Fruit fly (Drosophila melanogaster) whole organism, embryonic: ENCODE data around the gene CG32647.

Experiments
- CG11093 ChIP-seq: fragments of 200-800 bp; sonication (Bioruptor generic); IDR thresholded peaks from 3 replicates; pipeline ENCODE4 v1.3.6; 2022; ENCODE audit warnings: missing biosample characterization, missing genetic modification characterization
- CG11247 ChIP-seq: fragments of 200-800 bp; sonication (Bioruptor generic); IDR thresholded peaks from 2 replicates; pipeline ENCODE4 v1.3.6; 2022; ENCODE audit warnings: missing biosample characterization, missing genetic modification characterization
- CG14667 ChIP-seq: fragments of 200-800 bp; sonication (Bioruptor generic); IDR thresholded peaks from 2 replicates; pipeline ENCODE4 v1.3.6; 2022; ENCODE audit warnings: missing biosample characterization, missing genetic modification characterization
- CG1529 ChIP-seq: fragments of 200-800 bp; sonication (Bioruptor generic); optimal IDR thresholded peaks from 3 replicates; lab custom pipeline; 2018; ENCODE audit warnings: missing biosample characterization, missing genetic modification characterization
- CG17328 ChIP-seq: fragments of 200-800 bp; sonication (Bioruptor generic); IDR thresholded peaks from 2 replicates; pipeline ENCODE4 v1.3.6; 2022; ENCODE audit warnings: missing biosample characterization, missing genetic modification characterization
- CG17802 ChIP-seq: fragments of 200-800 bp; sonication (Bioruptor generic); optimal IDR thresholded peaks from 2 replicates; lab custom pipeline; 2018; ENCODE audit warnings: missing biosample characterization, mild to moderate bottlenecking, missing genetic modification characterization, moderate library complexity
- CG18764 ChIP-seq: fragments of 200-800 bp; sonication (Bioruptor generic); optimal IDR thresholded peaks from 3 replicates; lab custom pipeline; 2016; ENCODE audit warnings: missing biosample characterization, missing genetic modification characterization
- CG2199 ChIP-seq: fragments of 200-800 bp; sonication (Bioruptor generic); IDR thresholded peaks from 3 replicates; pipeline ENCODE4 v1.3.6; 2022; ENCODE audit warnings: missing biosample characterization, missing genetic modification characterization
- CG2712 ChIP-seq: fragments of 200-800 bp; optimal IDR thresholded peaks from 3 replicates; lab custom pipeline; 2019; ENCODE audit warnings: missing biosample characterization, mild to moderate bottlenecking, missing genetic modification characterization, moderate library complexity
- CG4404 ChIP-seq: fragments of 200-800 bp; sonication (Bioruptor generic); IDR thresholded peaks from 2 replicates; pipeline ENCODE4 v1.3.6; 2022; ENCODE audit warnings: missing biosample characterization, missing genetic modification characterization
- CG4617 ChIP-seq: fragments of 200-800 bp; sonication (Bioruptor generic); optimal IDR thresholded peaks from 3 replicates; lab custom pipeline; 2016; ENCODE audit warnings: missing biosample characterization, missing genetic modification characterization, borderline replicate concordance
- CG5953 ChIP-seq: fragments of 200-800 bp; sonication (Bioruptor generic); IDR thresholded peaks from 2 replicates; pipeline ENCODE4 v1.3.6; 2022; ENCODE audit warnings: missing biosample characterization, missing genetic modification characterization
- CG7357 ChIP-seq: fragments of 200-800 bp; sonication (Bioruptor generic); IDR thresholded peaks from 3 replicates; pipeline ENCODE4 v1.3.6; 2022; ENCODE audit warnings: missing biosample characterization, missing genetic modification characterization
- CG7372 ChIP-seq: fragments of 200-800 bp; sonication (Bioruptor generic); IDR thresholded peaks from 2 replicates; pipeline ENCODE4 v1.3.6; 2022; ENCODE audit warnings: missing biosample characterization, missing genetic modification characterization
- CG9609 ChIP-seq: fragments of 200-800 bp; sonication (Bioruptor generic); optimal IDR thresholded peaks from 3 replicates; lab custom pipeline; 2016; ENCODE audit warnings: missing biosample characterization, missing genetic modification characterization
- CG9817 ChIP-seq: fragments of 200-800 bp; sonication (Bioruptor generic); optimal IDR thresholded peaks from 2 replicates; lab custom pipeline; 2018; ENCODE audit warnings: missing biosample characterization, mild to moderate bottlenecking, missing genetic modification characterization, moderate library complexity
- Chrac-16 ChIP-seq: fragments of 200-800 bp; sonication (Bioruptor generic); optimal IDR thresholded peaks from 3 replicates; lab custom pipeline; 2016; ENCODE audit warnings: missing biosample characterization, missing genetic modification characterization
- Dip2 ChIP-seq: fragments of 200-800 bp; sonication (Bioruptor generic); IDR thresholded peaks from 2 replicates; pipeline ENCODE4 v1.3.6; 2022; ENCODE audit warnings: missing biosample characterization, missing genetic modification characterization
- Ets97D ChIP-seq: fragments of 200-800 bp; sonication (Bioruptor generic); optimal IDR thresholded peaks from 3 replicates; lab custom pipeline; 2016; ENCODE audit warnings: missing biosample characterization, missing genetic modification characterization
- Gug ChIP-seq: fragments of 200-800 bp; sonication (Bioruptor generic); IDR thresholded peaks from 4 replicates; pipeline ENCODE4 v1.3.6; 2022; ENCODE audit warnings: missing biosample characterization, missing genetic modification characterization
- H15 ChIP-seq: fragments of 200-800 bp; sonication (Bioruptor generic); IDR thresholded peaks from 3 replicates; pipeline ENCODE4 v1.3.6; 2022; ENCODE audit warnings: missing biosample characterization, missing genetic modification characterization
- MTF-1 ChIP-seq: fragments of 200-800 bp; sonication (Bioruptor generic); optimal IDR thresholded peaks from 2 replicates; lab custom pipeline; 2018; ENCODE audit warnings: missing biosample characterization, mild to moderate bottlenecking, missing genetic modification characterization, borderline replicate concordance
- Optix ChIP-seq: fragments of 200-800 bp; sonication (Bioruptor generic); IDR thresholded peaks from 3 replicates; pipeline ENCODE4 v1.3.6; 2022; ENCODE audit warnings: missing biosample characterization, missing genetic modification characterization
- Sox100B ChIP-seq: fragments of 200-800 bp; sonication (Bioruptor generic); optimal IDR thresholded peaks from 3 replicates; lab custom pipeline; 2018; ENCODE audit warnings: missing biosample characterization, mild to moderate bottlenecking, missing genetic modification characterization
- TFAM ChIP-seq: fragments of 200-800 bp; sonication (Bioruptor generic); optimal IDR thresholded peaks from 2 replicates; lab custom pipeline; 2017; ENCODE audit warnings: missing biosample characterization, missing genetic modification characterization, inconsistent platforms
- Vsx1 ChIP-seq: fragments of 200-800 bp; sonication (Bioruptor generic); optimal IDR thresholded peaks from 2 replicates; lab custom pipeline; 2017; ENCODE audit warnings: missing biosample characterization, mild to moderate bottlenecking, missing genetic modification characterization, missing genetic modification reagents
- abd-A ChIP-seq: fragments of 200-800 bp; sonication (Bioruptor generic); optimal IDR thresholded peaks from 3 replicates; lab custom pipeline; 2019; ENCODE audit warnings: missing biosample characterization, mild to moderate bottlenecking, missing genetic modification characterization, moderate library complexity
- ap ChIP-seq: fragments of 200-800 bp; sonication (Bioruptor generic); IDR thresholded peaks from 2 replicates; pipeline ENCODE4 v1.3.6; 2022; ENCODE audit warnings: missing biosample characterization, missing genetic modification characterization
- ara ChIP-seq: fragments of 200-800 bp; sonication (Bioruptor generic); IDR thresholded peaks from 2 replicates; pipeline ENCODE4 v1.3.6; 2022; ENCODE audit warnings: missing biosample characterization, missing genetic modification characterization
- az2 ChIP-seq: fragments of 200-800 bp; sonication (Bioruptor generic); optimal IDR thresholded peaks from 3 replicates; lab custom pipeline; 2016; ENCODE audit warnings: missing biosample characterization, missing genetic modification characterization
- bab2 ChIP-seq: fragments of 200-800 bp; sonication (Bioruptor generic); optimal IDR thresholded peaks from 2 replicates; lab custom pipeline; 2016; ENCODE audit warnings: missing biosample characterization, missing genetic modification characterization
- bowl ChIP-seq: fragments of 200-800 bp; sonication (Bioruptor generic); IDR thresholded peaks from 2 replicates; pipeline ENCODE4 v1.3.6; 2022; ENCODE audit warnings: missing biosample characterization, missing genetic modification characterization
- chinmo ChIP-seq: fragments of 200-800 bp; sonication (Bioruptor generic); IDR thresholded peaks from 4 replicates; pipeline ENCODE4 v1.3.6; 2022; ENCODE audit warnings: missing biosample characterization, missing genetic modification characterization; ENCODE audit not compliant: partially characterized antibody
- corto ChIP-seq: fragments of 200-800 bp; sonication (Bioruptor generic); optimal IDR thresholded peaks from 2 replicates; lab custom pipeline; 2016; ENCODE audit warnings: missing biosample characterization, mild to moderate bottlenecking, missing genetic modification characterization, moderate library complexity
- crc ChIP-seq: fragments of 200-800 bp; sonication (Bioruptor generic); optimal IDR thresholded peaks from 2 replicates; lab custom pipeline; 2016; ENCODE audit warnings: missing biosample characterization, missing genetic modification characterization
- dati ChIP-seq: fragments of 200-800 bp; sonication (Bioruptor generic); IDR thresholded peaks from 2 replicates; pipeline ENCODE4 v1.3.6; 2022; ENCODE audit warnings: missing biosample characterization, missing genetic modification characterization
- dysf ChIP-seq: fragments of 200-800 bp; sonication (Bioruptor generic); IDR thresholded peaks from 3 replicates; pipeline ENCODE4 v1.3.6; 2022; ENCODE audit warnings: missing biosample characterization, missing genetic modification characterization
- eve ChIP-seq, 2 experiments: fragments of >200 bp; optimal IDR thresholded peaks; 2 replicates each; lab custom pipeline; 2017; ENCODE audit warnings: missing biosample characterization in 2 of 2, missing genetic modification characterization in 2 of 2
- fd64A ChIP-seq: fragments of 200-800 bp; sonication (Bioruptor generic); optimal IDR thresholded peaks from 3 replicates; lab custom pipeline; 2018; ENCODE audit warnings: missing biosample characterization, mild to moderate bottlenecking, missing genetic modification characterization
- gce ChIP-seq: fragments of 200-800 bp; sonication (Bioruptor generic); IDR thresholded peaks from 3 replicates; pipeline ENCODE4 v1.3.6; 2022; ENCODE audit warnings: missing biosample characterization, missing genetic modification characterization
- gsb ChIP-seq: fragments of 200-800 bp; sonication (Bioruptor generic); IDR thresholded peaks from 2 replicates; pipeline ENCODE4 v1.3.6; 2022; ENCODE audit warnings: missing biosample characterization, missing genetic modification characterization
- inv ChIP-seq: fragments of 200-800 bp; sonication (Bioruptor generic); IDR thresholded peaks from 2 replicates; pipeline ENCODE4 v1.3.6; 2022; ENCODE audit warnings: missing biosample characterization, missing genetic modification characterization; ENCODE audit not compliant: partially characterized antibody
- kni ChIP-seq: fragments of 200-800 bp; sonication (Bioruptor generic); optimal IDR thresholded peaks from 3 replicates; lab custom pipeline; 2017; ENCODE audit warnings: mild to moderate bottlenecking, missing biosample characterization, missing genetic modification reagents, missing genetic modification characterization
- knrl ChIP-seq: fragments of 200-800 bp; sonication (Bioruptor generic); IDR thresholded peaks from 3 replicates; pipeline ENCODE4 v1.3.6; 2022; ENCODE audit warnings: missing biosample characterization, missing genetic modification characterization; ENCODE audit not compliant: partially characterized antibody
- pfk ChIP-seq: fragments of 200-800 bp; sonication (Bioruptor generic); optimal IDR thresholded peaks from 2 replicates; lab custom pipeline; 2018; ENCODE audit warnings: missing biosample characterization, mild to moderate bottlenecking, missing genetic modification characterization, moderate library complexity
- ro ChIP-seq: fragments of 200-800 bp; sonication (Bioruptor generic); IDR thresholded peaks from 2 replicates; pipeline ENCODE4 v1.3.6; 2022; ENCODE audit warnings: missing biosample characterization, missing genetic modification characterization
- slou ChIP-seq: fragments of 200-800 bp; sonication (Bioruptor generic); optimal IDR thresholded peaks from 3 replicates; lab custom pipeline; 2016; ENCODE audit warnings: missing biosample characterization, missing genetic modification characterization
- sna ChIP-seq: fragments of 200-800 bp; sonication (Bioruptor generic); IDR thresholded peaks from 2 replicates; pipeline ENCODE4 v1.3.6; 2022; ENCODE audit warnings: missing biosample characterization, missing genetic modification characterization; ENCODE audit not compliant: partially characterized antibody
- sr ChIP-seq: fragments of 200-800 bp; sonication (Bioruptor generic); IDR thresholded peaks from 3 replicates; pipeline ENCODE4 v1.3.6; 2022; ENCODE audit warnings: missing biosample characterization, missing genetic modification characterization
- tin ChIP-seq: fragments of 200-800 bp; sonication (Bioruptor generic); optimal IDR thresholded peaks from 3 replicates; lab custom pipeline; 2016; ENCODE audit warnings: missing biosample characterization, missing genetic modification characterization
- tx ChIP-seq: fragments of 200-800 bp; sonication (Bioruptor generic); optimal IDR thresholded peaks from 2 replicates; lab custom pipeline; 2016; ENCODE audit warnings: missing biosample characterization, missing genetic modification characterization

The CG32647 gene

DNA sequence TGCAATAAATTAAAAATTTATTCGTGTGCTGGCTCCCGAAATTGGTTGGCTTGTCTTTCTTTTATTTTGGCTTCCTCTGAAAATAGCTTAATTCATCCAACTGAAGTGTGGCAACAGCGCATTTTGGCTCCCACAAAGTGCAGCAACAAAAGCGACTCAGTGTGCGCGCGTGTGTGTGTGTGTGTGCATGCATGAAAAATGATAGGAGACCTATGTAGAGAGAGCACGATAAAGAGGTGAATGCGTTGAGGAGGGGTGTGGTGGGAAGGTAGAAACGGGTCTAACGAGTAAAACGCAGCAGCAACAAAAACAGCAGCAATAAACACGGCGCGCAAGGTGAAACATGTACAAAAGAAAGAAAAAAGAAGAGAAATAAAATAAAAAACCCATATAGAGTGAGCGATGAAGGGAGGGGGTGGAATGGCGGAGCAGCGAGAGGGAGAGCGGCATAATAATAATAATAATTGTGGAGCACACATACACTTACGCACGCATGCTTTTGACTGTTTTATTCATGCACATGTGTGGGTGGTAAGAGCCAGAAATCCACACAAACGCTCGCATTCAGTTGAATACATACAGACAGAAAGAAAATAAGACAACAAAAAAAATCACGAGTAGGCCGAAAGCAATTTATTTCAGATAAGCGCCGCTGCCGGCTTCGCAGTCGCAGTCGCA lies 47.6 kb downstream of the CG32647 start (continued):
- peak; percentile 38 for TF ChIP-seq corto (GFP tag; lab: Kevin White, UChicago)
- TF ChIP-seq CG2199 (GFP tag; lab: Robert Waterston, UW), result no peak
- 0 out of 2 replicates have a peak, but pooled peaks have one; percentile 19 for TF ChIP-seq ara
- no peak for TF ChIP-seq bowl
- no peak for TF ChIP-seq CG17802 (tag; lab: Kevin White, UChicago)
- no peak for TF ChIP-seq H15
- no peak for TF ChIP-seq CG9817 (tag; lab: Kevin White, UChicago)
- no peak for TF ChIP-seq crc (GFP tag; lab: Kevin White, UChicago)
- TF ChIP-seq CG17328 (GFP tag; lab: Robert Waterston, UW), result no peak
- no peak for TF ChIP-seq slou (GFP tag; lab: Kevin White, UChicago)
- TF ChIP-seq ap (GFP tag; lab: Robert Waterston, UW), result no peak
- TF ChIP-seq CG1529 (GFP tag; lab: Kevin White, UChicago), result no peak
- no peak for TF ChIP-seq CG14667 (GFP tag; lab: Robert Waterston, UW)
- TF ChIP-seq Vsx1, result no peak
- no peak for TF ChIP-seq bab2 (GFP tag; lab: Kevin White, UChicago)
- TF ChIP-seq CG4404, result no peak
- TF ChIP-seq TFAM (GFP tag; lab: Kevin White, UChicago), result no peak
- TF ChIP-seq gsb (GFP tag; lab: Robert Waterston, UW), result no peak
- TF ChIP-seq dati, result no peak
- no peak for TF ChIP-seq Gug
- peak; percentile 39; the same call in 1 of the 3 replicates for TF ChIP-seq sr (GFP tag; lab: Robert Waterston, UW)
- TF ChIP-seq inv (GFP tag; lab: Robert Waterston, UW), result no peak
- no peak for TF ChIP-seq gce (GFP tag; lab: Robert Waterston, UW)
- no peak for TF ChIP-seq Chrac-16 (GFP tag; lab: Kevin White, UChicago)
- peak; percentile 99 for TF ChIP-seq kni
- TF ChIP-seq CG7372 (GFP tag; lab: Robert Waterston, UW), result no peak
- peak; percentile 10 for TF ChIP-seq az2 (GFP tag; lab: Kevin White, UChicago)
- TF ChIP-seq knrl (GFP tag; lab: Robert Waterston, UW), result no peak
- no peak for TF ChIP-seq CG11093
- no peak for TF ChIP-seq CG18764 (GFP tag; lab: Kevin White, UChicago)
- no peak for TF ChIP-seq CG9609 (GFP tag; lab: Kevin White, UChicago)
- TF ChIP-seq Sox100B, result no peak
- TF ChIP-seq pfk (GFP tag; lab: Kevin White, UChicago), result no peak
- TF ChIP-seq tx, result no peak
- TF ChIP-seq ro, result no peak
- TF ChIP-seq sna, result no peak
- no peak for TF ChIP-seq MTF-1 (GFP tag; lab: Kevin White, UChicago)
- TF ChIP-seq fd64A (GFP tag; lab: Kevin White, UChicago), result no peak
- TF ChIP-seq dysf (GFP tag; lab: Robert Waterston, UW), result no peak
- no peak for TF ChIP-seq Dip2 (GFP tag; lab: Robert Waterston, UW)
- no peak for TF ChIP-seq tin (GFP tag; lab: Kevin White, UChicago)
- TF ChIP-seq CG4617 (GFP tag; lab: Kevin White, UChicago), result no peak
- TF ChIP-seq CG7357 (GFP tag; lab: Robert Waterston, UW), result no peak
- no peak for TF ChIP-seq CG5953 (GFP tag; lab: Robert Waterston, UW)
- no peak for TF ChIP-seq eve (GFP tag; optimal IDR thresholded peaks at IDR 0.05; lab: Kevin White, UChicago)
- TF ChIP-seq abd-A (tag; lab: Kevin White, UChicago), result peak; percentile 98
- TF ChIP-seq Optix, result no peak
- no peak for TF ChIP-seq CG11247 (GFP tag; lab: Robert Waterston, UW)
- TF ChIP-seq CG2712 (tag; lab: Kevin White, UChicago), result no peak
- no peak for TF ChIP-seq Ets97D
- peak; percentile 84; the same call in 2 of the 4 replicates for TF ChIP-seq chinmo (GFP tag; lab: Robert Waterston, UW)
